Worm (Caenorhabditis elegans) whole organism, L1 larva: ENCODE measurements around the gene F49C12.7.
"Not testable (repeated sequence)": the region's sequence is repeated elsewhere in the genome, so short reads cannot be mapped to it uniquely, and the experiment has no call there.

ENCODE experiments used
- C04F5.9 ChIP-seq: sonication (generic microtip); optimal IDR thresholded peaks from 2 replicates; lab custom pipeline; 2016; ENCODE audit warnings: missing genetic modification characterization, missing compliant biosample characterization
- F16B12.6 ChIP-seq: fragments of 150-350 bp; optimal IDR thresholded peaks from 2 replicates; lab custom pipeline; 2014; ENCODE audit warnings: missing biosample characterization, missing genetic modification characterization
- ama-1 ChIP-seq: fragments of 150-350 bp; optimal IDR thresholded peaks from 2 replicates; lab custom pipeline; 2014
- blmp-1 ChIP-seq: fragments of 150-350 bp; optimal IDR thresholded peaks from 2 replicates; lab custom pipeline; 2014; ENCODE audit warnings: missing biosample characterization, missing genetic modification characterization
- dpl-1 ChIP-seq, 3 experiments: fragments of 150-350 bp in 2 of 3; sonication (generic microtip) in 1 of 3; optimal IDR thresholded peaks; 2 replicates each; lab custom pipeline; 2014 to 2017; ENCODE audit warnings: missing biosample characterization in 3 of 3, missing genetic modification characterization in 3 of 3, missing genetic modification reagents in 3 of 3
- efl-1 ChIP-seq, 4 experiments: fragments of 150-350 bp; optimal IDR thresholded peaks in 3 of 4; peaks in 1 of 4; 1 replicate in 1 of 4; 2 replicates in 3 of 4; lab custom pipeline; 2014; ENCODE audit warnings: missing biosample characterization in 2 of 4, missing genetic modification characterization in 2 of 4, missing genetic modification reagents in 2 of 4
- egl-13 ChIP-seq: sonication (generic microtip); optimal IDR thresholded peaks from 2 replicates; lab custom pipeline; 2016; ENCODE audit warnings: missing genotype, missing genetic modification reagents, missing genetic modification characterization, missing compliant biosample characterization
- elt-3 ChIP-seq, 6 experiments: fragments of 150-350 bp in 1 of 6; sonication (generic microtip); optimal IDR thresholded peaks; 2 replicates each; lab custom pipeline; 2017 to 2018; ENCODE audit warnings: missing biosample characterization in 6 of 6, missing genetic modification characterization in 6 of 6, inconsistent platforms in 1 of 6
- fkh-10 ChIP-seq: sonication (generic microtip); optimal IDR thresholded peaks from 2 replicates; lab custom pipeline; 2017; ENCODE audit warnings: missing biosample characterization, missing genetic modification reagents, missing genetic modification characterization
- fkh-4 ChIP-seq: sonication (generic microtip); optimal IDR thresholded peaks from 2 replicates; lab custom pipeline; 2016; ENCODE audit warnings: missing compliant biosample characterization, missing genetic modification characterization, borderline replicate concordance
- fos-1 ChIP-seq: fragments of 150-350 bp; optimal IDR thresholded peaks from 2 replicates; lab custom pipeline; 2014; ENCODE audit warnings: missing biosample characterization, missing genetic modification characterization
- grh-1 ChIP-seq: fragments of 200-800 bp; sonication (Bioruptor generic); IDR thresholded peaks from 2 replicates; pipeline ENCODE4 v1.3.6; 2022; ENCODE audit warnings: missing genetic modification reagents, missing genetic modification characterization, missing compliant biosample characterization
- hlh-17 ChIP-seq: fragments of 200-800 bp; sonication (Bioruptor generic); optimal IDR thresholded peaks from 2 replicates; lab custom pipeline; 2018; ENCODE audit warnings: missing genetic modification characterization, mild to moderate bottlenecking, missing compliant biosample characterization, moderate library complexity, borderline replicate concordance
- hlh-4 ChIP-seq: sonication (generic microtip); optimal IDR thresholded peaks from 2 replicates; lab custom pipeline; 2016; ENCODE audit warnings: mild to moderate bottlenecking, missing genetic modification characterization, missing compliant biosample characterization
- irx-1 ChIP-seq: sonication (generic microtip); optimal IDR thresholded peaks from 2 replicates; lab custom pipeline; 2016; ENCODE audit warnings: missing genetic modification characterization, missing compliant biosample characterization
- lin-14 ChIP-seq: fragments of 200-800 bp; sonication (Bioruptor generic); optimal IDR thresholded peaks from 2 replicates; lab custom pipeline; 2018; ENCODE audit warnings: mild to moderate bottlenecking, missing genetic modification characterization, moderate library complexity, missing compliant biosample characterization
- lin-15B ChIP-seq: fragments of 150-350 bp; sonication (generic microtip); optimal IDR thresholded peaks from 3 replicates; lab custom pipeline; 2014; ENCODE audit warnings: missing biosample characterization, missing genetic modification characterization
- lin-35 ChIP-seq, 2 experiments: fragments of 150-350 bp; optimal IDR thresholded peaks; 2 replicates each; lab custom pipeline; 2014; ENCODE audit warnings: missing biosample characterization in 2 of 2, missing genetic modification characterization in 2 of 2, missing genetic modification reagents in 2 of 2
- lin-39 ChIP-seq: fragments of 150-350 bp; optimal IDR thresholded peaks from 2 replicates; lab custom pipeline; 2014; ENCODE audit warnings: missing biosample characterization, missing genetic modification reagents, missing genetic modification characterization
- lir-3 ChIP-seq: sonication (generic microtip); optimal IDR thresholded peaks from 2 replicates; lab custom pipeline; 2016; ENCODE audit warnings: mild to moderate bottlenecking, missing genetic modification characterization, moderate library complexity, missing compliant biosample characterization; ENCODE audit not compliant: poor library complexity
- lsy-2 ChIP-seq, 2 experiments: fragments of 150-350 bp; optimal IDR thresholded peaks; 2 replicates each; lab custom pipeline; 2014; ENCODE audit warnings: missing biosample characterization in 2 of 2, missing genetic modification characterization in 2 of 2
- mab-9 ChIP-seq: fragments of 200-800 bp; sonication (Bioruptor generic); IDR thresholded peaks from 2 replicates; pipeline ENCODE4 v1.3.6; 2022; ENCODE audit warnings: missing genetic modification reagents, missing genetic modification characterization, missing compliant biosample characterization
- mdl-1 ChIP-seq, 2 experiments: fragments of 150-350 bp; optimal IDR thresholded peaks; 2 replicates each; lab custom pipeline; 2014 to 2017; ENCODE audit warnings: missing biosample characterization in 2 of 2, missing genetic modification characterization in 2 of 2, inconsistent platforms in 1 of 2
- mep-1 ChIP-seq: fragments of 150-350 bp; optimal IDR thresholded peaks from 2 replicates; lab custom pipeline; 2014; ENCODE audit warnings: missing biosample characterization, missing genetic modification characterization
- nhr-12 ChIP-seq: sonication (generic microtip); optimal IDR thresholded peaks from 2 replicates; lab custom pipeline; 2017; ENCODE audit warnings: missing biosample characterization, missing genetic modification characterization
- nhr-19 ChIP-seq: fragments of 200-800 bp; sonication (Bioruptor generic); conservative IDR thresholded peaks from 2 replicates; pipeline ENCODE4 v1.3.6; 2022; ENCODE audit warnings: missing genetic modification characterization, missing compliant biosample characterization
- nhr-20 ChIP-seq: sonication (generic microtip); optimal IDR thresholded peaks from 2 replicates; lab custom pipeline; 2016; ENCODE audit warnings: mild to moderate bottlenecking, missing genetic modification characterization, missing compliant biosample characterization
- nhr-237 ChIP-seq: fragments of 150-350 bp; optimal IDR thresholded peaks from 2 replicates; lab custom pipeline; 2014; ENCODE audit warnings: missing biosample characterization, missing genetic modification characterization
- nhr-47 ChIP-seq: sonication (generic microtip); optimal IDR thresholded peaks from 2 replicates; lab custom pipeline; 2016; ENCODE audit warnings: mild to moderate bottlenecking, missing genetic modification characterization, moderate library complexity, missing compliant biosample characterization
- nhr-71 ChIP-seq: sonication (generic microtip); optimal IDR thresholded peaks from 2 replicates; lab custom pipeline; 2016; ENCODE audit warnings: mild to moderate bottlenecking, missing genetic modification characterization, moderate library complexity, missing compliant biosample characterization
- nhr-77 ChIP-seq: fragments of 150-350 bp; optimal IDR thresholded peaks from 2 replicates; lab custom pipeline; 2014; ENCODE audit warnings: missing biosample characterization, missing genetic modification characterization
- nhr-85 ChIP-seq: sonication (generic microtip); peaks from one replicate; lab custom pipeline; 2016; ENCODE audit warnings: missing genetic modification characterization, inconsistent platforms, missing compliant biosample characterization
- rnt-1 ChIP-seq: sonication (generic microtip); optimal IDR thresholded peaks from 2 replicates; lab custom pipeline; 2016; ENCODE audit warnings: mild to moderate bottlenecking, missing genetic modification characterization, moderate library complexity, missing compliant biosample characterization
- skn-1 ChIP-seq: fragments of 150-350 bp; optimal IDR thresholded peaks from 2 replicates; lab custom pipeline; 2014; ENCODE audit warnings: missing biosample characterization, missing genetic modification characterization
- snu-23 ChIP-seq: sonication (generic microtip); optimal IDR thresholded peaks from 2 replicates; lab custom pipeline; 2016; ENCODE audit warnings: missing genetic modification characterization, missing compliant biosample characterization
- sptf-1 ChIP-seq: fragments of 150-350 bp; optimal IDR thresholded peaks from 2 replicates; lab custom pipeline; 2014; ENCODE audit warnings: missing biosample characterization, missing genetic modification characterization
- unc-130 ChIP-seq: fragments of 150-350 bp; optimal IDR thresholded peaks from 2 replicates; lab custom pipeline; 2017; ENCODE audit warnings: missing biosample characterization, missing genetic modification characterization, inconsistent platforms
- unc-30 ChIP-seq: sonication (generic microtip); optimal IDR thresholded peaks from 2 replicates; lab custom pipeline; 2017; ENCODE audit warnings: missing biosample characterization, missing genetic modification characterization
- unc-62 ChIP-seq: fragments of 150-350 bp; optimal IDR thresholded peaks from 2 replicates; lab custom pipeline; 2014; ENCODE audit warnings: missing biosample characterization, missing genetic modification reagents, missing genetic modification characterization
- vab-15 ChIP-seq: sonication (generic microtip); optimal IDR thresholded peaks from 2 replicates; lab custom pipeline; 2017; ENCODE audit warnings: missing genotype, mild to moderate bottlenecking, missing genetic modification characterization, missing compliant biosample characterization
- xbp-1 ChIP-seq: sonication (generic microtip); optimal IDR thresholded peaks from 2 replicates; lab custom pipeline; 2016; ENCODE audit warnings: missing genetic modification characterization, missing compliant biosample characterization
- ztf-4 ChIP-seq: fragments of 150-350 bp; optimal IDR thresholded peaks from 2 replicates; lab custom pipeline; 2014; ENCODE audit warnings: missing biosample characterization, missing genetic modification characterization

The F49C12.7 gene

DNA sequence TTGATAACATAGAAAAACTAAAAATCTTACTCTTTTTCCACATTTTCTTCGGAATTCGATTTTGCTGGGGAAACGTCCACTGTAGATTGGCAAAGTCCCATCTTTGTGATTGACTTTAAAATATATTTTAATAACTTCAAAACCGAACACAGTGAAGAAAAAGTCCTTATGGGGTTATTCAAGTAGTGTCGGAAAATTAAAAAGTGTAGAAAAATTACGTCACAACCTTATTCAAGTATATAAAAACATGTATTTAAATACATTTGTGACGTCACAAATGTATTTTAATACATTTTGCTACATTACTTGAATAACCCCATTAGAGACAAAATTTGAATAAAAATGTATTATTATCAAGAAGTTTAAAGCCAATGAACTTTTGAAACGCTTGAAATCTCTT is at the start of gene F49C12.7:
TSS of gene F49C12.7 (minus strand) at position 101 of the 400 bp plus-strand sequence.
- not testable (repeated sequence) for TF ChIP-seq lin-14 (GFP tag; lab: Kevin White, UChicago); sptf-1 (tag; lab: Kevin White, UChicago); vab-15 (tag; lab: Kevin White, UChicago)

DNA sequence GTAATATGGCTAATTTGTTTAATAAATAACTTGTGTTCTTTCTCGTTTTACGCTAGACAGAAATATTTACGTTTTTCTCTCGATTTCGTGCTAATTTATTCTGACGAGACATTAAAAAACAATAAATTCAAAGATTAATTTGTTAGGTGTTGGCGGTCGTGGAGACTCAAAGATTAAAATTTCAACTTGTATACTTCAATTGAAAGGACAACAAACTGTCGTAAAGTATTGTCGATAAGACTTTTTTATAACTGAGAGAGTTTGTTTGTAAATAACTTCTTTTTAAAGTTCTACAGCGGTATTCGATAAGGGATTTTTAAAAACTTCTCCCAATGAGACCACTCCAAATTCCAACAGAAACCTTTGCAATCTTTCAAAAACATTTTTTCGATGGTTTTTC is 41.0 kb upstream of the F49C12.7 start:
- TF ChIP-seq fkh-10 (GFP tag; lab: Kevin White, UChicago): no peak

DNA sequence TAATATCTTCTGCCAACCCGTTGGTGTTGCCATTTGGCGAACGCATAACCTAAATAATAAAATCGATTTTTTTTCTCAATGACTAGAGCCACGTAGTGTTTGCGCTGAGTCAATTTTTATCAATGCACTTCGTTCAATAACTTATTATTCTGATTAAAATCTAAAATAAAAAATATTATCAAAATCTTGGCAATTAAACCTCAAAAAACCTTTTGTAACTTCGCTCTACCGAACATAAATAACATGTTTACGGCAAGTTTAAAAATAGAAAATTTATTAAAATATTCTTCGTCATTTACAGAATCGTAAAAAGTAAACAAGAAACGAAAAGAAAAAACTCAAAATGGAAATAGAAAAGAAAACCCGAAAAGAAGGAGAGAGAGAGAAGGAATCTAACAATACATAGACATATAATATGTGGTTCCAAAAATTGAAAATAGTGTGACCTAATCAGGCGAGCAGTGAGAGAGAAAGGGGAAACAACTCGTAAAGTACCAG is 30.4 kb upstream of the F49C12.7 start, which contains the start of gene pigc-1:
TSS of gene pigc-1 (minus strand) at position 51 of the 498 bp plus-strand sequence.
- TF ChIP-seq nhr-12 (no peak), efl-1 (optimal IDR thresholded peaks at IDR 0.05; lab: Kevin White, UChicago) (no peak), efl-1 (GFP tag; optimal IDR thresholded peaks at IDR 0.05 in 1 of 2; lab: Kevin White, UChicago) (peak in 1 of 2 experiments; percentile 16), ztf-4 (no peak)

DNA sequence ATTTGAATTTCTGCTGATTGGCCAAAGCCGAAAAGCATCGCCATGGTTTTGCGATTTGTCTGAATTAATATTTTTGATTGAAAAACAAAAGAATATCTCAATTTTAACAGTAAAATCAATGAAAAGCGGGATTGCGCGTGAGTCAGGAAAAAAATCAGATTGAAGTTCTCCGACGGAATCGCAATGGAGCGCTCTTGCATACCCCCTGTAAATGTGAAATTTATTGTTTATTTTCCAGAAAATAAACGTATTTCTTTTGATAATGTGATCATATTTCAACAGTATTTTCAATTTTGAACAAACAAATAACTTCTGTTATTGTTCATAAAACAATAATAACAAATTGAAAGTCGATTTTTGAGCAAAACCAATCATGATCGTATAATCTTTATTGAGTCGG is 28.9 kb upstream of the F49C12.7 start, which contains the start of gene vps-26:
TSS of gene vps-26 (minus strand) at position 200 of the 400 bp plus-strand sequence.
- TF ChIP-seq hlh-17 (GFP tag; lab: Kevin White, UChicago) (no peak), dpl-1 (GFP tag; optimal IDR thresholded peaks at IDR 0.05; lab: Kevin White, UChicago) (peak; percentile 1 to 46 (median 13)), unc-130 (tag; lab: Kevin White, UChicago) (no peak), nhr-19 (GFP tag; lab: Robert Waterston, UW) (no peak), unc-30 (no peak), efl-1 (optimal IDR thresholded peaks at IDR 0.05; lab: Kevin White, UChicago) (peak; percentile 35 to 43), efl-1 (GFP tag; optimal IDR thresholded peaks at IDR 0.05 in 1 of 2; lab: Kevin White, UChicago) (peak in 1 of 2 experiments; percentile 38), skn-1 (no peak), hlh-4 (tag; lab: Kevin White, UChicago) (no peak), lsy-2 (tag; optimal IDR thresholded peaks at IDR 0.05; lab: Kevin White, UChicago) (peak; percentile 32 to 55), unc-62 (GFP tag; lab: Kevin White, UChicago) (no peak), nhr-71 (tag; lab: Kevin White, UChicago) (peak; percentile 37), snu-23 (peak; percentile 33), F16B12.6 (peak; percentile 3), nhr-85 (tag; lab: Kevin White, UChicago) (no peak), xbp-1 (peak; percentile 22), rnt-1 (peak; percentile 7), blmp-1 (tag; lab: Kevin White, UChicago) (peak; percentile 9), elt-3 (tag; optimal IDR thresholded peaks at IDR 0.05; lab: Kevin White, UChicago) (no peak), nhr-20 (tag; lab: Kevin White, UChicago) (peak; percentile 8), lin-14 (GFP tag; lab: Kevin White, UChicago) (peak; percentile 39), fos-1 (tag; lab: Kevin White, UChicago) (no peak), lin-39 (tag; lab: Kevin White, UChicago) (no peak), lin-15B (no peak), fkh-4 (tag; lab: Kevin White, UChicago) (no peak), lir-3 (tag; lab: Kevin White, UChicago) (no peak), mdl-1 (tag; optimal IDR thresholded peaks at IDR 0.05; lab: Kevin White, UChicago) (peak in 1 of 2 experiments; percentile 7), mep-1 (peak; percentile 37), C04F5.9 (tag; lab: Kevin White, UChicago) (no peak), egl-13 (tag; lab: Kevin White, UChicago) (no peak), ama-1 (lab: Kevin White, UChicago) (no peak), lin-35 (GFP tag; optimal IDR thresholded peaks at IDR 0.05; lab: Kevin White, UChicago) (peak; percentile 20 to 39), nhr-47 (tag; lab: Kevin White, UChicago) (peak; percentile 2), nhr-77 (tag; lab: Kevin White, UChicago) (no peak), irx-1 (tag; lab: Kevin White, UChicago) (peak; percentile 13), nhr-237 (no peak), grh-1 (GFP tag; lab: Robert Waterston, UW) (no peak), mab-9 (GFP tag; lab: Robert Waterston, UW) (no peak)
